Worm (Caenorhabditis elegans) whole organism, young adult: ENCODE data around the gene ZK938.3.
A peak's percentile ranks its signal among the peaks of the same experiment; 100 is the strongest.

Experiments
- D2030.7 ChIP-seq: fragments of 200-800 bp; sonication (Bioruptor generic); IDR thresholded peaks from 2 replicates; pipeline ENCODE4 v1.3.6; 2022; ENCODE audit warnings: missing genetic modification reagents, missing genetic modification characterization, missing compliant biosample characterization
- F23B12.7 ChIP-seq: sonication (generic microtip); optimal IDR thresholded peaks from 2 replicates; lab custom pipeline; 2017; ENCODE audit warnings: missing genetic modification characterization, mild to moderate bottlenecking, missing compliant biosample characterization, antibody characterized with exemption, moderate library complexity; ENCODE audit not compliant: insufficient read depth
- F37B4.10 ChIP-seq: fragments of 200-800 bp; sonication (Bioruptor generic); IDR thresholded peaks from 2 replicates; pipeline ENCODE4 v1.3.6; 2022; ENCODE audit warnings: missing genetic modification characterization, missing compliant biosample characterization
- F39B2.1 ChIP-seq: fragments of 200-800 bp; sonication (Bioruptor generic); IDR thresholded peaks from 2 replicates; pipeline ENCODE4 v1.3.6; 2022; ENCODE audit warnings: missing genetic modification reagents, missing genetic modification characterization, missing compliant biosample characterization
- Y53G8AR.9 ChIP-seq: fragments of 200-800 bp; sonication (Bioruptor generic); conservative IDR thresholded peaks from 2 replicates; pipeline ENCODE4 v1.3.6; 2022; ENCODE audit warnings: missing genetic modification reagents, missing genetic modification characterization, missing compliant biosample characterization
- Y56A3A.18 ChIP-seq: fragments of 200-800 bp; sonication (Bioruptor generic); IDR thresholded peaks from 2 replicates; pipeline ENCODE4 v1.3.6; 2022; ENCODE audit warnings: missing genetic modification reagents, missing genetic modification characterization, missing compliant biosample characterization
- Y95B8A.8 ChIP-seq: fragments of 200-800 bp; sonication (Bioruptor generic); IDR thresholded peaks from 2 replicates; pipeline ENCODE4 v1.3.6; 2022; ENCODE audit warnings: missing genetic modification reagents, missing genetic modification characterization, missing compliant biosample characterization
- akir-1 ChIP-seq: fragments of 200-800 bp; sonication (Bioruptor generic); optimal IDR thresholded peaks from 2 replicates; lab custom pipeline; 2018; ENCODE audit warnings: mild to moderate bottlenecking, missing genetic modification characterization, moderate library complexity, missing compliant biosample characterization
- aptf-2 ChIP-seq: fragments of 200-800 bp; sonication (Bioruptor generic); conservative IDR thresholded peaks from 2 replicates; pipeline ENCODE4 v1.3.6; 2022; ENCODE audit warnings: missing genetic modification reagents, missing genetic modification characterization, missing compliant biosample characterization
- aptf-3 ChIP-seq: fragments of 200-800 bp; sonication (Bioruptor generic); IDR thresholded peaks from 2 replicates; pipeline ENCODE4 v1.3.6; 2022; ENCODE audit warnings: missing genetic modification characterization, missing compliant biosample characterization
- atf-7 ChIP-seq: sonication (generic microtip); optimal IDR thresholded peaks from 2 replicates; lab custom pipeline; 2017; ENCODE audit warnings: mild to moderate bottlenecking, missing genetic modification characterization, missing compliant biosample characterization
- athp-1 ChIP-seq: sonication (generic microtip); optimal IDR thresholded peaks from 2 replicates; lab custom pipeline; 2017; ENCODE audit warnings: mild to moderate bottlenecking, missing genetic modification characterization, missing compliant biosample characterization
- attf-3 ChIP-seq: fragments of 200-800 bp; sonication (Bioruptor generic); conservative IDR thresholded peaks from 2 replicates; pipeline ENCODE4 v1.3.6; 2022; ENCODE audit warnings: missing genetic modification reagents, missing genetic modification characterization, missing compliant biosample characterization
- cebp-1 ChIP-seq, 2 experiments: fragments of 200-800 bp in 1 of 2; sonication (Bioruptor generic) in 1 of 2; sonication (generic microtip) in 1 of 2; IDR thresholded peaks in 1 of 2; optimal IDR thresholded peaks in 1 of 2; 2 replicates each; pipeline versions ENCODE4 v1.3.6 to Lab custom; 2017 to 2022; ENCODE audit warnings: missing compliant biosample characterization in 2 of 2, missing genetic modification characterization in 2 of 2, mild to moderate bottlenecking in 1 of 2, missing genetic modification reagents in 1 of 2, moderate library complexity in 1 of 2
- cebp-2 ChIP-seq: fragments of 200-800 bp; sonication (Bioruptor generic); IDR thresholded peaks from 2 replicates; pipeline ENCODE4 v1.3.6; 2022; ENCODE audit warnings: missing genetic modification characterization, missing compliant biosample characterization
- die-1 ChIP-seq: sonication (generic microtip); optimal IDR thresholded peaks from 2 replicates; lab custom pipeline; 2016; ENCODE audit warnings: missing genotype, mild to moderate bottlenecking, missing genetic modification characterization, missing compliant biosample characterization
- dpff-1 ChIP-seq: sonication (generic microtip); optimal IDR thresholded peaks from 2 replicates; lab custom pipeline; 2017; ENCODE audit warnings: mild to moderate bottlenecking, missing genetic modification characterization, missing compliant biosample characterization
- egrh-3 ChIP-seq: fragments of 200-800 bp; sonication (Bioruptor generic); IDR thresholded peaks from 2 replicates; pipeline ENCODE4 v1.3.6; 2022; ENCODE audit warnings: missing genetic modification reagents, missing genetic modification characterization, missing compliant biosample characterization
- ekl-4 ChIP-seq: fragments of 200-800 bp; sonication (Bioruptor generic); IDR thresholded peaks from 2 replicates; pipeline ENCODE4 v1.3.6; 2022; ENCODE audit warnings: missing genetic modification reagents, missing genetic modification characterization, missing compliant biosample characterization
- ets-4 ChIP-seq: fragments of 200-800 bp; sonication (Bioruptor generic); optimal IDR thresholded peaks from 2 replicates; lab custom pipeline; 2018; ENCODE audit warnings: mild to moderate bottlenecking, missing genetic modification characterization, missing compliant biosample characterization
- hlh-26 ChIP-seq: fragments of 200-800 bp; sonication (Bioruptor generic); conservative IDR thresholded peaks from 2 replicates; pipeline ENCODE4 v1.3.6; 2022; ENCODE audit warnings: missing genetic modification reagents, missing genetic modification characterization, missing compliant biosample characterization
- hsf-1 ChIP-seq: fragments of 200-800 bp; sonication (Bioruptor generic); IDR thresholded peaks from 2 replicates; pipeline ENCODE4 v1.3.6; 2022; ENCODE audit warnings: missing genetic modification reagents, missing genetic modification characterization, missing compliant biosample characterization
- lir-1 ChIP-seq: fragments of 200-800 bp; sonication (Bioruptor generic); conservative IDR thresholded peaks from 2 replicates; pipeline ENCODE4 v1.3.6; 2022; ENCODE audit warnings: missing genetic modification reagents, missing genetic modification characterization, missing compliant biosample characterization
- madf-3 ChIP-seq: fragments of 200-800 bp; sonication (Bioruptor generic); IDR thresholded peaks from 2 replicates; pipeline ENCODE4 v1.3.6; 2022; ENCODE audit warnings: missing genetic modification reagents, missing genetic modification characterization, missing compliant biosample characterization
- madf-6 ChIP-seq: fragments of 200-800 bp; sonication (Bioruptor generic); IDR thresholded peaks from 2 replicates; pipeline ENCODE4 v1.3.6; 2022; ENCODE audit warnings: missing genetic modification reagents, missing genetic modification characterization, missing compliant biosample characterization
- mcd-1 ChIP-seq: fragments of 200-800 bp; sonication (Bioruptor generic); IDR thresholded peaks from 2 replicates; pipeline ENCODE4 v1.3.6; 2022; ENCODE audit warnings: missing genetic modification reagents, missing genetic modification characterization, missing compliant biosample characterization
- mxl-1 ChIP-seq: sonication (generic microtip); optimal IDR thresholded peaks from 2 replicates; lab custom pipeline; 2016; ENCODE audit warnings: missing genetic modification characterization, missing compliant biosample characterization
- nfya-1 ChIP-seq: sonication (generic microtip); optimal IDR thresholded peaks from 2 replicates; lab custom pipeline; 2017; ENCODE audit warnings: antibody characterized with exemption, missing compliant biosample characterization, missing genetic modification characterization, borderline replicate concordance; ENCODE audit not compliant: insufficient read depth
- nfyb-1 ChIP-seq: fragments of 200-800 bp; sonication (Bioruptor generic); IDR thresholded peaks from 2 replicates; pipeline ENCODE4 v1.3.6; 2022; ENCODE audit warnings: missing genetic modification reagents, missing genetic modification characterization, missing compliant biosample characterization
- nhr-80 ChIP-seq: sonication (generic microtip); optimal IDR thresholded peaks from 2 replicates; lab custom pipeline; 2016; ENCODE audit warnings: missing genetic modification characterization, missing compliant biosample characterization
- pbrm-1 ChIP-seq: fragments of 200-800 bp; sonication (Bioruptor generic); IDR thresholded peaks from 2 replicates; pipeline ENCODE4 v1.3.6; 2022; ENCODE audit warnings: missing genetic modification reagents, missing genetic modification characterization, missing compliant biosample characterization
- rcor-1 ChIP-seq: fragments of 200-800 bp; sonication (Bioruptor generic); IDR thresholded peaks from 2 replicates; pipeline ENCODE4 v1.3.6; 2022; ENCODE audit warnings: missing genetic modification reagents, missing genetic modification characterization, missing compliant biosample characterization
- rec-8 ChIP-seq, 2 experiments: sonication (generic microtip); optimal IDR thresholded peaks; 2 replicates each; lab custom pipeline; 2016; ENCODE audit warnings: mild to moderate bottlenecking in 2 of 2, missing genetic modification characterization in 2 of 2, missing genetic modification reagents in 2 of 2, missing genotype in 2 of 2, missing biosample characterization in 1 of 2, missing compliant biosample characterization in 1 of 2, moderate library complexity in 1 of 2
- sdz-38 ChIP-seq: sonication (generic microtip); optimal IDR thresholded peaks from 2 replicates; lab custom pipeline; 2016; ENCODE audit warnings: missing genotype, missing genetic modification characterization, missing compliant biosample characterization
- snpc-4 ChIP-seq, 5 experiments: fragments of 150-350 bp in 1 of 5; sonication (generic microtip) in 4 of 5; optimal IDR thresholded peaks; 2 replicates each; lab custom pipeline; 2014 to 2018; ENCODE audit warnings: missing genetic modification characterization in 5 of 5, missing biosample characterization in 3 of 5, antibody characterized with exemption in 2 of 5, mild to moderate bottlenecking in 2 of 5, missing compliant biosample characterization in 2 of 5, missing genotype in 2 of 5, moderate library complexity in 2 of 5, missing genetic modification reagents in 1 of 5
- tlf-1 ChIP-seq: fragments of 200-800 bp; sonication (Bioruptor generic); optimal IDR thresholded peaks from 2 replicates; lab custom pipeline; 2018; ENCODE audit warnings: mild to moderate bottlenecking, missing genetic modification characterization, missing compliant biosample characterization
- unc-130 ChIP-seq: sonication (generic microtip); optimal IDR thresholded peaks from 2 replicates; lab custom pipeline; 2016; ENCODE audit warnings: missing genetic modification reagents, missing genetic modification characterization, missing compliant biosample characterization
- unc-62 ChIP-seq: fragments of 150-350 bp; optimal IDR thresholded peaks from 2 replicates; lab custom pipeline; 2014; ENCODE audit warnings: missing biosample characterization, missing genetic modification reagents, missing genetic modification characterization
- ztf-22 ChIP-seq: fragments of 200-800 bp; sonication (Bioruptor generic); optimal IDR thresholded peaks from 2 replicates; lab custom pipeline; 2018; ENCODE audit warnings: mild to moderate bottlenecking, missing genetic modification characterization, moderate library complexity, missing compliant biosample characterization

Gene ZK938.3

DNA sequence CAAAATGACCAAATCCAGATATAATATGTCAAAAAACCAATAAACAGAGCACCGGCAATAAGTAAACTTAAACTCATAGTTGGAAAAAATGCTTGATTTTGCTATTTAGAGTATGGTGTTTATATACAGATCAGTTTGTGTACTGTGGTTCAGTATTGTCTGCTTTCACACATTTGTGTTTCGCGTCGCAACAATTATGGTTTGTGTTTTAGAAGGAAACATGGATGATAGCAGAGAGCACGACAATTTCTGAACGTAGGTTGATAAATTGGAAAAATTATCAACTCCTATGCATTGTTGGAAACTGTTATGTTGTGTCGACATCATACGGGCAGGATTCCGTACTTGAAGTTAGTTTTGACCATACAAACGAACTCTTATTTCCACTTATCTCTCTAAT lies 36.1 kb downstream of the ZK938.3 start, which contains the start of gene cyp-13A4:
cyp-13A4 (minus strand) TSS at position 77 of the 400 bp plus-strand sequence.
- TF ChIP-seq Y95B8A.8 (GFP tag; lab: Robert Waterston, UW) = no peak
- TF ChIP-seq nhr-80 (tag; lab: Kevin White, UChicago) = peak; percentile 80
- TF ChIP-seq F37B4.10 = no peak
- no peak for TF ChIP-seq dpff-1 (tag; lab: Kevin White, UChicago)
- TF ChIP-seq D2030.7 (GFP tag; lab: Robert Waterston, UW) = no peak

DNA sequence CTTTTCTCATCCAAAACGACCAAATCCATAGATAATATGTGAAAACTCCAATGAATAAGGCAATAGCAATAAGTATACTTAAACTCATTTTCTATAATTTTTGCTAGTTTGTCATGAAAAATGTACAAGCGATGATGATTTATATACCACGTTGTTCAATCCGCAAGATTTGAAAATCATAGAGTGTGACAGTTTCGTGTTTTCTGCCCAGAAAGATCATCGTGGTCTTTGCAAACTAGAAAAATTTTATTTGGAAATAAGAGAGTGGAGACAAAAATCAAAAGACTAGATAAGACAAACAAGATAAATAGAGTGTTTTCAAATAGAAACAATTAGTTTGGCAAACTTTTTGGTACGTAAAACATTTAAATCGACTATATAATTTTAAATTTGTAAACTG lies 40.6 kb downstream of the ZK938.3 start, which contains the start of gene cyp-13A3:
cyp-13A3 (minus strand) TSS at position 101 of the 400 bp plus-strand sequence.
- TF ChIP-seq aptf-3 (GFP tag; lab: Robert Waterston, UW) (no peak), madf-6 (GFP tag; lab: Robert Waterston, UW) (no peak), athp-1 (no peak), hlh-26 (no peak), F37B4.10 (no peak), nfya-1 (no peak), sdz-38 (tag; lab: Kevin White, UChicago) (no peak), Y53G8AR.9 (GFP tag; lab: Robert Waterston, UW) (no peak), rcor-1 (GFP tag; lab: Robert Waterston, UW) (no peak)
- TF ChIP-seq, all 124 proteins: peak for 0

DNA sequence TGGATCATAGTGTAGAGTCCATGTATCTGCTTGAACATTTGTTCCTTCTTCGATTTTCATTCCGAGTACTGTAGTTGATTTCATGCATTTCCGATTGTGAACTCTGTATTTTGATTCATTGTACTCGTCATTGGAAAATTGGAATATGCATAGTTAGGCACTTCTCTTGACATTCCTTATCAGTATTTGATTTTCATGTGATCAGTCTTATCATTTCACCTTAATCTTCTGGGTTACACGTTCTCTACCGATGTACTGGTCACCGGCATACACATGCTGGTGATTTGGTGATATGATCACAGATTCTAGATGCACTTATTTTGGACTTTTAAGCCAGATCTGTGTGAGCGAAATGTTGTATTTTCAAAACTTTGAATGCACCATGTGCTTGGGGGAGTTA lies 42.6 kb downstream of the ZK938.3 start:
- TF ChIP-seq cebp-1 (GFP tag; IDR thresholded peaks at IDR 0.05; lab: Robert Waterston, UW) (peak; percentile 7; the same call in 1 of the 2 replicates), cebp-1 (tag; optimal IDR thresholded peaks at IDR 0.05; lab: Kevin White, UChicago) (no peak), nfyb-1 (GFP tag; lab: Robert Waterston, UW) (no peak), ets-4 (GFP tag; lab: Kevin White, UChicago) (peak; percentile 53), unc-62 (GFP tag; lab: Kevin White, UChicago) (no peak), F39B2.1 (no peak), rec-8 (tag; optimal IDR thresholded peaks at IDR 0.05; lab: Kevin White, UChicago) (no peak), lir-1 (GFP tag; lab: Robert Waterston, UW) (no peak), aptf-2 (no peak), cebp-2 (GFP tag; lab: Robert Waterston, UW) (no peak), F37B4.10 (no peak), Y56A3A.18 (GFP tag; lab: Robert Waterston, UW) (no peak), mxl-1 (no peak), F23B12.7 (tag; lab: Kevin White, UChicago) (no peak), madf-3 (GFP tag; lab: Robert Waterston, UW) (no peak), pbrm-1 (GFP tag; lab: Robert Waterston, UW) (no peak), ekl-4 (no peak), attf-3 (GFP tag; lab: Robert Waterston, UW) (no peak), ztf-22 (GFP tag; lab: Kevin White, UChicago) (peak; percentile 38), hlh-26 (no peak), akir-1 (GFP tag; lab: Kevin White, UChicago) (no peak), nhr-80 (tag; lab: Kevin White, UChicago) (peak; percentile 90), snpc-4 (GFP tag; optimal IDR thresholded peaks at IDR 0.05; lab: Kevin White, UChicago) (no peak), snpc-4 (tag; optimal IDR thresholded peaks at IDR 0.05; lab: Kevin White, UChicago) (no peak), tlf-1 (no peak), hsf-1 (GFP tag; lab: Robert Waterston, UW) (no peak), unc-130 (GFP tag; lab: Kevin White, UChicago) (no peak), die-1 (tag; lab: Kevin White, UChicago) (no peak), egrh-3 (GFP tag; lab: Robert Waterston, UW) (no peak), mcd-1 (GFP tag; lab: Robert Waterston, UW) (no peak), atf-7 (tag; lab: Kevin White, UChicago) (peak; percentile 66)
